Fruit fly (Drosophila melanogaster) whole organism, embryonic: ENCODE data around the gene CG10993.

Source experiments
- Antp ChIP-seq: fragments of 200-800 bp; sonication (Bioruptor generic); optimal IDR thresholded peaks from 3 replicates; lab custom pipeline; 2016; ENCODE audit warnings: missing biosample characterization, missing genetic modification characterization
- Atf3 ChIP-seq: fragments of 200-800 bp; sonication (Bioruptor generic); optimal IDR thresholded peaks from 3 replicates; lab custom pipeline; 2016; ENCODE audit warnings: missing biosample characterization, missing genetic modification characterization
- Awh ChIP-seq: fragments of 200-800 bp; sonication (Bioruptor generic); IDR thresholded peaks from 2 replicates; pipeline ENCODE4, ENCODE4 v1.3.6; 2022; ENCODE audit warnings: missing biosample characterization, missing genetic modification characterization
- B-H2 ChIP-seq: fragments of 200-800 bp; sonication (Bioruptor generic); optimal IDR thresholded peaks from 2 replicates; lab custom pipeline; 2018; ENCODE audit warnings: missing biosample characterization, mild to moderate bottlenecking, missing genetic modification characterization
- Bdp1 ChIP-seq: fragments of 200-800 bp; sonication (Bioruptor generic); optimal IDR thresholded peaks from 3 replicates; lab custom pipeline; 2016; ENCODE audit warnings: missing biosample characterization, missing genetic modification characterization
- CG10462 ChIP-seq: fragments of 200-800 bp; sonication (Bioruptor generic); optimal IDR thresholded peaks from 2 replicates; lab custom pipeline; 2016; ENCODE audit warnings: missing biosample characterization, missing genetic modification characterization
- CG11093 ChIP-seq: fragments of 200-800 bp; sonication (Bioruptor generic); IDR thresholded peaks from 3 replicates; pipeline ENCODE4 v1.3.6; 2022; ENCODE audit warnings: missing biosample characterization, missing genetic modification characterization
- CG12299 ChIP-seq: fragments of 200-800 bp; sonication (Bioruptor generic); optimal IDR thresholded peaks from 2 replicates; lab custom pipeline; 2018; ENCODE audit warnings: missing biosample characterization, mild to moderate bottlenecking, missing genetic modification characterization
- CG14014 ChIP-seq: fragments of 200-800 bp; sonication (Bioruptor generic); IDR thresholded peaks from 2 replicates; pipeline ENCODE4 v1.3.6; 2022; ENCODE audit warnings: missing biosample characterization, missing genetic modification characterization
- CG1647 ChIP-seq: fragments of 200-800 bp; sonication (Bioruptor generic); optimal IDR thresholded peaks from 3 replicates; lab custom pipeline; 2016; ENCODE audit warnings: missing biosample characterization, missing genetic modification characterization
- CG18764 ChIP-seq: fragments of 200-800 bp; sonication (Bioruptor generic); optimal IDR thresholded peaks from 3 replicates; lab custom pipeline; 2016; ENCODE audit warnings: missing biosample characterization, missing genetic modification characterization
- CG3065 ChIP-seq: fragments of 200-800 bp; sonication (Bioruptor generic); optimal IDR thresholded peaks from 2 replicates; lab custom pipeline; 2016; ENCODE audit warnings: missing biosample characterization, missing genetic modification characterization
- CG31388 ChIP-seq: fragments of 200-800 bp; sonication (Bioruptor generic); optimal IDR thresholded peaks from 2 replicates; lab custom pipeline; 2016; ENCODE audit warnings: missing biosample characterization, missing genetic modification characterization
- CG32767 ChIP-seq: fragments of 200-800 bp; sonication (Bioruptor generic); IDR thresholded peaks from 2 replicates; pipeline ENCODE4 v1.3.6; 2022; ENCODE audit warnings: missing biosample characterization, missing genetic modification characterization
- CG5245 ChIP-seq: fragments of 200-800 bp; sonication (Bioruptor generic); optimal IDR thresholded peaks from 3 replicates; lab custom pipeline; 2016; ENCODE audit warnings: missing biosample characterization, missing genetic modification characterization
- CG6654 ChIP-seq: fragments of 200-800 bp; sonication (Bioruptor generic); optimal IDR thresholded peaks from 2 replicates; lab custom pipeline; 2017; ENCODE audit warnings: missing biosample characterization, mild to moderate bottlenecking, missing genetic modification characterization
- CG6791 ChIP-seq: fragments of 200-800 bp; sonication (Bioruptor generic); IDR thresholded peaks from 3 replicates; pipeline ENCODE4 v1.3.6; 2022; ENCODE audit warnings: missing biosample characterization, missing genetic modification characterization; ENCODE audit not compliant: partially characterized antibody
- CG7987 ChIP-seq: fragments of 200-800 bp; sonication (Bioruptor generic); optimal IDR thresholded peaks from 2 replicates; lab custom pipeline; 2018; ENCODE audit warnings: missing biosample characterization, mild to moderate bottlenecking, missing genetic modification characterization, moderate library complexity
- CG8478 ChIP-seq: fragments of >200 bp; optimal IDR thresholded peaks from 2 replicates; lab custom pipeline; 2018
- CG9876 ChIP-seq: fragments of 200-800 bp; sonication (Bioruptor generic); optimal IDR thresholded peaks from 2 replicates; lab custom pipeline; 2016; ENCODE audit warnings: missing biosample characterization, missing genetic modification characterization
- CkIIα-i1 ChIP-seq: fragments of 200-800 bp; sonication (Bioruptor generic); IDR thresholded peaks from 2 replicates; pipeline ENCODE4 v1.3.6; 2022; ENCODE audit warnings: missing biosample characterization, missing genetic modification characterization
- Dref ChIP-seq: fragments of 200-800 bp; sonication (Bioruptor generic); IDR thresholded peaks from 2 replicates; pipeline ENCODE4 v1.3.6; 2022; ENCODE audit warnings: missing biosample characterization, missing genetic modification characterization
- Elba2 ChIP-seq: fragments of 200-800 bp; sonication (Bioruptor generic); optimal IDR thresholded peaks from 3 replicates; lab custom pipeline; 2016; ENCODE audit warnings: missing biosample characterization, missing genetic modification characterization
- GATAe ChIP-seq: fragments of 200-800 bp; sonication (Bioruptor generic); conservative IDR thresholded peaks from 2 replicates; pipeline ENCODE4 v1.3.6; 2022; ENCODE audit warnings: missing biosample characterization, missing genetic modification characterization
- Hsf ChIP-seq: fragments of 200-800 bp; sonication (Bioruptor generic); optimal IDR thresholded peaks from 3 replicates; lab custom pipeline; 2016; ENCODE audit warnings: missing biosample characterization, missing genetic modification characterization
- Rfx ChIP-seq: fragments of 200-800 bp; sonication (Bioruptor generic); IDR thresholded peaks from 2 replicates; pipeline ENCODE4 v1.3.6; 2022; ENCODE audit warnings: missing biosample characterization, missing genetic modification characterization
- Ssrp ChIP-seq: fragments of 200-800 bp; sonication (Bioruptor generic); optimal IDR thresholded peaks from 2 replicates; lab custom pipeline; 2018; ENCODE audit warnings: missing biosample characterization, mild to moderate bottlenecking, missing genetic modification characterization, moderate library complexity
- amos ChIP-seq: fragments of 200-800 bp; sonication (Bioruptor generic); IDR thresholded peaks from 2 replicates; pipeline ENCODE4 v1.3.6; 2022; ENCODE audit warnings: missing biosample characterization, missing genetic modification characterization; ENCODE audit not compliant: partially characterized antibody
- aop ChIP-seq: fragments of 200-800 bp; sonication (Bioruptor generic); IDR thresholded peaks from 2 replicates; pipeline ENCODE4 v1.3.6; 2022; ENCODE audit warnings: missing biosample characterization, missing genetic modification characterization
- az2 ChIP-seq: fragments of 200-800 bp; sonication (Bioruptor generic); optimal IDR thresholded peaks from 3 replicates; lab custom pipeline; 2016; ENCODE audit warnings: missing biosample characterization, missing genetic modification characterization
- cas ChIP-seq: fragments of 200-800 bp; sonication (Bioruptor generic); IDR thresholded peaks from 2 replicates; pipeline ENCODE4 v1.3.6; 2022; ENCODE audit warnings: missing biosample characterization, missing genetic modification characterization
- croc ChIP-seq: fragments of 200-800 bp; sonication (Bioruptor generic); conservative IDR thresholded peaks from 3 replicates; pipeline ENCODE4 v1.3.6; 2022; ENCODE audit warnings: missing biosample characterization, missing genetic modification characterization
- dmrt99B ChIP-seq: fragments of 200-800 bp; sonication (Bioruptor generic); optimal IDR thresholded peaks from 2 replicates; lab custom pipeline; 2018; ENCODE audit warnings: missing biosample characterization, mild to moderate bottlenecking, missing genetic modification characterization, moderate library complexity
- eve ChIP-seq, 2 experiments: fragments of >200 bp; optimal IDR thresholded peaks; 2 replicates each; lab custom pipeline; 2017; ENCODE audit warnings: missing biosample characterization in 2 of 2, missing genetic modification characterization in 2 of 2
- fd96Cb ChIP-seq: fragments of 200-800 bp; sonication (Bioruptor generic); optimal IDR thresholded peaks from 2 replicates; lab custom pipeline; 2018; ENCODE audit warnings: missing biosample characterization, mild to moderate bottlenecking, missing genetic modification characterization, moderate library complexity
- gcm2 ChIP-seq: fragments of 200-800 bp; sonication (Bioruptor generic); optimal IDR thresholded peaks from 2 replicates; lab custom pipeline; 2016; ENCODE audit warnings: missing biosample characterization, missing genetic modification characterization
- h ChIP-seq: fragments of >200 bp; optimal IDR thresholded peaks from 2 replicates; lab custom pipeline; 2017
- klu ChIP-seq: fragments of 200-800 bp; sonication (Bioruptor generic); IDR thresholded peaks from 2 replicates; pipeline ENCODE4 v1.3.6; 2022; ENCODE audit warnings: missing biosample characterization, missing genetic modification characterization
- kni ChIP-seq: fragments of 200-800 bp; sonication (Bioruptor generic); optimal IDR thresholded peaks from 3 replicates; lab custom pipeline; 2017; ENCODE audit warnings: mild to moderate bottlenecking, missing biosample characterization, missing genetic modification reagents, missing genetic modification characterization
- nom ChIP-seq: fragments of 200-800 bp; sonication (Bioruptor generic); optimal IDR thresholded peaks from 2 replicates; lab custom pipeline; 2017; ENCODE audit warnings: missing biosample characterization, missing genetic modification characterization, mild to moderate bottlenecking, moderate library complexity, missing genetic modification reagents
- pb ChIP-seq: fragments of 200-800 bp; sonication (Bioruptor generic); optimal IDR thresholded peaks from 3 replicates; lab custom pipeline; 2016; ENCODE audit warnings: missing biosample characterization, missing genetic modification characterization
- pros ChIP-seq: fragments of 200-800 bp; sonication (Bioruptor generic); optimal IDR thresholded peaks from 3 replicates; lab custom pipeline; 2019; ENCODE audit warnings: missing biosample characterization, mild to moderate bottlenecking, missing genetic modification characterization, moderate library complexity
- ranshi ChIP-seq: fragments of 200-800 bp; sonication (Bioruptor generic); IDR thresholded peaks from 2 replicates; pipeline ENCODE4 v1.3.6; 2022; ENCODE audit warnings: missing biosample characterization, missing genetic modification characterization
- sd ChIP-seq: fragments of 200-800 bp; sonication (Bioruptor generic); optimal IDR thresholded peaks from 3 replicates; lab custom pipeline; 2018; ENCODE audit warnings: missing biosample characterization, mild to moderate bottlenecking, missing genetic modification characterization, moderate library complexity
- sens-2 ChIP-seq: fragments of 200-800 bp; sonication (Bioruptor generic); IDR thresholded peaks from 2 replicates; pipeline ENCODE4 v1.3.6; 2022; ENCODE audit warnings: missing biosample characterization, missing genetic modification characterization
- shn ChIP-seq: fragments of 200-800 bp; sonication (Bioruptor generic); optimal IDR thresholded peaks from 3 replicates; lab custom pipeline; 2016; ENCODE audit warnings: missing biosample characterization, missing genetic modification characterization
- sima ChIP-seq: fragments of 200-800 bp; sonication (Bioruptor generic); optimal IDR thresholded peaks from 2 replicates; lab custom pipeline; 2016; ENCODE audit warnings: missing biosample characterization, missing genetic modification characterization
- slbo ChIP-seq: fragments of 200-800 bp; sonication (Bioruptor generic); IDR thresholded peaks from 2 replicates; pipeline ENCODE4 v1.3.6; 2022; ENCODE audit warnings: missing biosample characterization, missing genetic modification characterization
- so ChIP-seq: fragments of 200-800 bp; sonication (Bioruptor generic); IDR thresholded peaks from 3 replicates; pipeline ENCODE4 v1.3.6; 2022; ENCODE audit warnings: missing biosample characterization, missing genetic modification characterization
- sug ChIP-seq: fragments of 200-800 bp; optimal IDR thresholded peaks from 2 replicates; lab custom pipeline; 2019; ENCODE audit warnings: missing biosample characterization, mild to moderate bottlenecking, missing genetic modification characterization, moderate library complexity
- tin ChIP-seq: fragments of 200-800 bp; sonication (Bioruptor generic); optimal IDR thresholded peaks from 3 replicates; lab custom pipeline; 2016; ENCODE audit warnings: missing biosample characterization, missing genetic modification characterization
- unpg ChIP-seq: fragments of 200-800 bp; sonication (Bioruptor generic); optimal IDR thresholded peaks from 3 replicates; lab custom pipeline; 2018; ENCODE audit warnings: missing biosample characterization, mild to moderate bottlenecking, missing genetic modification characterization, moderate library complexity

Gene CG10993

dm6 chrX:13815526-13816173 is 24.7 kb upstream of the CG10993 start (continued):
- TF ChIP-seq Antp (GFP tag; lab: Kevin White, UChicago): peak; percentile 62
- peak; percentile 84 for TF ChIP-seq dmrt99B
- TF ChIP-seq CG5245 (GFP tag; lab: Kevin White, UChicago): peak; percentile 40
- TF ChIP-seq CkIIα-i1: no peak
- TF ChIP-seq CG31388: no peak
- TF ChIP-seq pros (GFP tag; lab: Kevin White, UChicago): no peak
- no peak for TF ChIP-seq gcm2 (GFP tag; lab: Kevin White, UChicago)
- TF ChIP-seq GATAe (GFP tag; lab: Robert Waterston, UW): no peak
- TF ChIP-seq kni (GFP tag; lab: Kevin White, UChicago): peak; percentile 18
- TF ChIP-seq CG1647 (GFP tag; lab: Kevin White, UChicago): peak; percentile 27
- TF ChIP-seq az2 (GFP tag; lab: Kevin White, UChicago): peak; percentile 45
- TF ChIP-seq CG32767 (GFP tag; lab: Robert Waterston, UW): 0 out of 2 replicates have a peak, but pooled peaks have one; percentile 55
- no peak for TF ChIP-seq sima
- TF ChIP-seq CG6791: no peak
- TF ChIP-seq CG12299 (tag; lab: Kevin White, UChicago): no peak
- peak; percentile 22 for TF ChIP-seq sug
- peak; percentile 43 for TF ChIP-seq Rfx (GFP tag; lab: Robert Waterston, UW)
- no peak for TF ChIP-seq aop (GFP tag; lab: Robert Waterston, UW)
- peak; percentile 31 for TF ChIP-seq nom
- no peak for TF ChIP-seq CG14014 (GFP tag; lab: Robert Waterston, UW)
- TF ChIP-seq Ssrp (tag; lab: Kevin White, UChicago): peak; percentile 69
- TF ChIP-seq sens-2 (GFP tag; lab: Robert Waterston, UW): no peak
- TF ChIP-seq pb (GFP tag; lab: Kevin White, UChicago): peak; percentile 38
- TF ChIP-seq Atf3: peak; percentile 31
- TF ChIP-seq klu (GFP tag; lab: Robert Waterston, UW): 0 out of 2 replicates have a peak, but pooled peaks have one; percentile 8
- TF ChIP-seq Awh (GFP tag; lab: Robert Waterston, UW): no peak
- peak; percentile 32 for TF ChIP-seq CG6654 (GFP tag; lab: Kevin White, UChicago)
- peak; percentile 57; the same call in 2 of the 3 replicates for TF ChIP-seq croc (GFP tag; lab: Robert Waterston, UW)
- TF ChIP-seq h (lab: Kevin White, UChicago): no peak
- no peak for TF ChIP-seq amos (GFP tag; lab: Robert Waterston, UW)
- TF ChIP-seq Bdp1 (GFP tag; lab: Kevin White, UChicago): no peak
- no peak for TF ChIP-seq CG3065 (GFP tag; lab: Kevin White, UChicago)
- TF ChIP-seq fd96Cb (tag; lab: Kevin White, UChicago): peak; percentile 49
- peak; percentile 72 for TF ChIP-seq so (GFP tag; lab: Robert Waterston, UW)
- peak; percentile 55 for TF ChIP-seq Hsf (GFP tag; lab: Kevin White, UChicago)
- no peak for TF ChIP-seq Dref (GFP tag; lab: Robert Waterston, UW)
- no peak for TF ChIP-seq shn (GFP tag; lab: Kevin White, UChicago)
- no peak for TF ChIP-seq cas (GFP tag; lab: Robert Waterston, UW)
- peak; percentile 28 for TF ChIP-seq CG10462 (GFP tag; lab: Kevin White, UChicago)
- no peak for TF ChIP-seq CG8478
- TF ChIP-seq slbo (GFP tag; lab: Robert Waterston, UW): peak; percentile 43
- TF ChIP-seq CG18764 (GFP tag; lab: Kevin White, UChicago): no peak
- peak; percentile 63; the same call in 2 of the 3 replicates for TF ChIP-seq CG11093
- TF ChIP-seq tin (GFP tag; lab: Kevin White, UChicago): peak; percentile 51
- TF ChIP-seq ranshi (GFP tag; lab: Robert Waterston, UW): peak; percentile 33; the same call in 1 of the 2 replicates
- no peak for TF ChIP-seq CG9876 (GFP tag; lab: Kevin White, UChicago)
- peak; percentile 51 for TF ChIP-seq unpg
- no peak for TF ChIP-seq eve (GFP tag; optimal IDR thresholded peaks at IDR 0.05; lab: Kevin White, UChicago)
- TF ChIP-seq CG7987 (GFP tag; lab: Kevin White, UChicago): no peak
- TF ChIP-seq Elba2 (GFP tag; lab: Kevin White, UChicago): no peak
- TF ChIP-seq sd (tag; lab: Kevin White, UChicago): peak; percentile 47
- TF ChIP-seq B-H2 (GFP tag; lab: Kevin White, UChicago): no peak
